Fruit fly (Drosophila melanogaster) whole organism, wandering third instar larva: ENCODE results near the gene CG5326.

Experiments used
- CrebA ChIP-seq: fragments of 200-800 bp; sonication (Bioruptor generic); optimal IDR thresholded peaks from 2 replicates; lab custom pipeline; 2016; ENCODE audit warnings: missing biosample characterization, mild to moderate bottlenecking, missing genetic modification characterization, borderline replicate concordance
- Myc ChIP-seq: fragments of >200 bp; optimal IDR thresholded peaks from 2 replicates; lab custom pipeline; 2017
- OdsH ChIP-seq: fragments of 200-800 bp; sonication (Bioruptor generic); optimal IDR thresholded peaks from 2 replicates; lab custom pipeline; 2016; ENCODE audit warnings: missing biosample characterization, mild to moderate bottlenecking, missing genetic modification characterization
- Vsx2 ChIP-seq: fragments of 200-300, 225-300 bp; sonication (Bioruptor generic); optimal IDR thresholded peaks from 2 replicates; lab custom pipeline; 2018; ENCODE audit warnings: missing biosample characterization, missing genetic modification characterization; ENCODE audit not compliant: partially characterized antibody
- dsf ChIP-seq: sonication (Bioruptor generic); optimal IDR thresholded peaks from 2 replicates; lab custom pipeline; 2016; ENCODE audit warnings: missing biosample characterization, missing genetic modification characterization, borderline replicate concordance
- ey ChIP-seq: fragments of 200-800 bp; sonication (Bioruptor generic); optimal IDR thresholded peaks from 2 replicates; lab custom pipeline; 2016; ENCODE audit warnings: missing biosample characterization, missing genetic modification characterization
- foxo ChIP-seq, 2 experiments: fragments of 200-800 bp; sonication (Bioruptor generic); optimal IDR thresholded peaks; 2 replicates in 1 of 2; 3 replicates in 1 of 2; lab custom pipeline; 2016 to 2017; ENCODE audit warnings: missing biosample characterization in 2 of 2, missing genetic modification characterization in 2 of 2
- pan ChIP-seq: fragments of >200 bp; optimal IDR thresholded peaks from 2 replicates; lab custom pipeline; 2017
- woc ChIP-seq: sonication (Bioruptor generic); optimal IDR thresholded peaks from 2 replicates; lab custom pipeline; 2016; ENCODE audit warnings: missing biosample characterization, mild to moderate bottlenecking, missing genetic modification characterization

DNA sequence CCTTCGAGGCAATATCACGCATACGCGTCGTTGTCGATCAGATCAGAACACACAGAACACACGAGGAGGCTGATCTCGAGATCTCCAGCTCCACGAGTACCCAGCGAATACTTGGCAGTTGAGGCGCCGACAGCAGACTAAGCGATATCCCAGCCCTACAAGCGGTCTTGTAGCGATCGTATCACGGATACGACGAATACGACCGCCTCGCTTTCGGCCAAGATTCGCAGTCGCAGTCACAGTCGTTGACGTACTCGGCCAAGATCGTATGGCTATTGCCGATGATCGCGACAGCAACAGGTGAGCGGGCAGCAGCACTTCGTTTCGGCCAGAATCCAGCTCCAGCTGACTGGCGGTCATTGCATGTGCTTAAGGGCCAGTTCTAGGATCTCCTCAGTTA lies at the start of gene CG5326:
- TF ChIP-seq OdsH (GFP tag; lab: Kevin White, UChicago): no peak
- TF ChIP-seq woc (GFP tag; lab: Kevin White, UChicago): no peak
- TF ChIP-seq CrebA (GFP tag; lab: Kevin White, UChicago): no peak
- TF ChIP-seq dsf (GFP tag; lab: Kevin White, UChicago): no peak
- no peak for TF ChIP-seq Myc (lab: Kevin White, UChicago)
- TF ChIP-seq Vsx2 (GFP tag; lab: Kevin White, UChicago): peak; percentile 7
- no peak for TF ChIP-seq pan (lab: Kevin White, UChicago)
- no peak for TF ChIP-seq ey (GFP tag; lab: Kevin White, UChicago)
- TF ChIP-seq foxo (GFP tag; optimal IDR thresholded peaks at IDR 0.05; lab: Kevin White, UChicago): no peak
